Fruit fly (Drosophila melanogaster): ENCODE results near the gene obst-H.
A peak's percentile ranks its signal among the peaks of the same experiment; 100 is the strongest.

obst-H gene

dm6 chr3L:15533402-15534129 is 4.5 kb upstream of the obst-H start (continued):
- TF ChIP-seq sqz (GFP tag; optimal IDR thresholded peaks at IDR 0.05): no peak
- TF ChIP-seq br (optimal IDR thresholded peaks at IDR 0.05): no peak
- no peak for TF ChIP-seq CG8359 (GFP tag; optimal IDR thresholded peaks at IDR 0.05; ENCODE audit: borderline replicate concordance)
- TF ChIP-seq CG2120 (GFP tag; optimal IDR thresholded peaks at IDR 0.05): peak; percentile 30
- TF ChIP-seq ems (GFP tag; optimal IDR thresholded peaks at IDR 0.05): peak; percentile 26
- no peak; the same call in 2 of the 3 replicates for TF ChIP-seq Dbx (GFP tag; IDR thresholded peaks at IDR 0.05)
- no peak for TF ChIP-seq NC2α (GFP tag; optimal IDR thresholded peaks at IDR 0.05)
- peak; percentile 15 for TF ChIP-seq CG4424 (GFP tag; optimal IDR thresholded peaks at IDR 0.05)
- TF ChIP-seq Med (GFP tag): peak; percentile 86
- TF ChIP-seq grn (GFP tag; optimal IDR thresholded peaks at IDR 0.05): peak; percentile 62
- TF ChIP-seq CG15479 (GFP tag; optimal IDR thresholded peaks at IDR 0.05): no peak
- TF ChIP-seq sim (GFP tag; IDR thresholded peaks at IDR 0.05): no peak
- TF ChIP-seq bab2 (GFP tag; optimal IDR thresholded peaks at IDR 0.05): peak; percentile 33
- TF ChIP-seq CG13775 (GFP tag; optimal IDR thresholded peaks at IDR 0.05): no peak
- TF ChIP-seq CG15601 (tag; optimal IDR thresholded peaks at IDR 0.05): peak; percentile 25
- peak; percentile 27 for TF ChIP-seq CG16863 (GFP tag; optimal IDR thresholded peaks at IDR 0.05)
- TF ChIP-seq ash1 (GFP tag; optimal IDR thresholded peaks at IDR 0.05): no peak
- TF ChIP-seq Six4 (GFP tag; optimal IDR thresholded peaks at IDR 0.05): peak; percentile 23
- TF ChIP-seq Spps (tag; optimal IDR thresholded peaks at IDR 0.05): peak; percentile 34
- peak; percentile 31 for TF ChIP-seq CG7987 (GFP tag; optimal IDR thresholded peaks at IDR 0.05)
- no peak for TF ChIP-seq CTCF (GFP tag; optimal IDR thresholded peaks at IDR 0.05)
- TF ChIP-seq chm (GFP tag; IDR thresholded peaks at IDR 0.05): no peak
- TF ChIP-seq Scr (GFP tag; IDR thresholded peaks at IDR 0.05; ENCODE audit: partially characterized antibody): no peak
- peak; percentile 36 for TF ChIP-seq NfI (GFP tag; optimal IDR thresholded peaks at IDR 0.05)
- peak; percentile 66 for TF ChIP-seq oc (tag; optimal IDR thresholded peaks at IDR 0.05)
- no peak for TF ChIP-seq jigr1 (GFP tag; IDR thresholded peaks at IDR 0.05)
- TF ChIP-seq nerfin-2 (GFP tag; IDR thresholded peaks at IDR 0.05; ENCODE audit: partially characterized antibody): no peak
- no peak for TF ChIP-seq CG3847 (GFP tag; IDR thresholded peaks at IDR 0.05)
- peak; percentile 58 for TF ChIP-seq Sox102F (GFP tag; optimal IDR thresholded peaks at IDR 0.05)
- TF ChIP-seq CG14441 (GFP tag; IDR thresholded peaks at IDR 0.05): peak; percentile 49; the same call in 1 of the 2 replicates
- TF ChIP-seq CG9876 (GFP tag; optimal IDR thresholded peaks at IDR 0.05): no peak
- TF ChIP-seq CG17829 (tag; optimal IDR thresholded peaks at IDR 0.05): peak; percentile 42
- no peak for TF ChIP-seq scrt (GFP tag; optimal IDR thresholded peaks at IDR 0.05)
- no peak for TF ChIP-seq CG18619 (GFP tag; optimal IDR thresholded peaks at IDR 0.05)
- peak; percentile 19 for TF ChIP-seq CG12219 (GFP tag; optimal IDR thresholded peaks at IDR 0.05)
- peak; percentile 69 for TF ChIP-seq pros (GFP tag; optimal IDR thresholded peaks at IDR 0.05)
- TF ChIP-seq CG15696 (tag; optimal IDR thresholded peaks at IDR 0.05): peak; percentile 18
- no peak for TF ChIP-seq Mrtf (GFP tag; IDR thresholded peaks at IDR 0.05)
- TF ChIP-seq abd-A (tag; optimal IDR thresholded peaks at IDR 0.05): peak; percentile 62
- TF ChIP-seq CG8089 (GFP tag; optimal IDR thresholded peaks at IDR 0.05): peak; percentile 10
- peak; percentile 63 for TF ChIP-seq CG2712 (tag; optimal IDR thresholded peaks at IDR 0.05)
- peak; percentile 35; the same call in 1 of the 2 replicates for TF ChIP-seq vvl (GFP tag; IDR thresholded peaks at IDR 0.05)
- TF ChIP-seq CG7271 (tag; optimal IDR thresholded peaks at IDR 0.05): no peak
- TF ChIP-seq H2.0 (GFP tag; IDR thresholded peaks at IDR 0.05): peak; percentile 46; the same call in 1 of the 2 replicates
- TF ChIP-seq vfl (GFP tag; optimal IDR thresholded peaks at IDR 0.05): no peak
- no peak for TF ChIP-seq kah (GFP tag; optimal IDR thresholded peaks at IDR 0.05)
- TF ChIP-seq da (GFP tag; optimal IDR thresholded peaks at IDR 0.05): no peak
- TF ChIP-seq Sry-β (GFP tag; optimal IDR thresholded peaks at IDR 0.05): no peak
- peak; percentile 45 for TF ChIP-seq CG30403 (GFP tag; optimal IDR thresholded peaks at IDR 0.05)
- TF ChIP-seq Blimp-1 (GFP tag; optimal IDR thresholded peaks at IDR 0.05): peak; percentile 58

Data from whole organism, embryonic.